Fruit fly (Drosophila melanogaster): ENCODE measurements around the gene Ccdc39.

The Ccdc39 gene

dm6 chr3R:4821098-4821605 lies 36.6 kb upstream of the Ccdc39 start, which contains the start of gene CG14657 (continued):
- TF ChIP-seq gsb-n (tag; optimal IDR thresholded peaks at IDR 0.05) (no peak), pnt (GFP tag; optimal IDR thresholded peaks at IDR 0.05) (no peak), Pdp1 (GFP tag; optimal IDR thresholded peaks at IDR 0.05) (peak in 1 of 2 experiments; percentile 50), odd (GFP tag; optimal IDR thresholded peaks at IDR 0.05) (no peak), HmgD (GFP tag; optimal IDR thresholded peaks at IDR 0.05) (peak; percentile 59), CG13296 (GFP tag; optimal IDR thresholded peaks at IDR 0.05) (no peak), cad (GFP tag; optimal IDR thresholded peaks at IDR 0.05) (no peak), CG16863 (GFP tag; optimal IDR thresholded peaks at IDR 0.05) (no peak), Chrac-16 (GFP tag; optimal IDR thresholded peaks at IDR 0.05) (no peak), CoRest (tag; optimal IDR thresholded peaks at IDR 0.05) (no peak), da (GFP tag; optimal IDR thresholded peaks at IDR 0.05) (no peak), ash1 (GFP tag; optimal IDR thresholded peaks at IDR 0.05) (no peak), tio (GFP tag; optimal IDR thresholded peaks at IDR 0.05) (no peak), CG31388 (GFP tag; optimal IDR thresholded peaks at IDR 0.05) (no peak), sima (GFP tag; optimal IDR thresholded peaks at IDR 0.05) (no peak), CG10959 (GFP tag; IDR thresholded peaks at IDR 0.05) (no peak), pzg (GFP tag; optimal IDR thresholded peaks at IDR 0.05) (peak; percentile 93), CG7745 (tag; optimal IDR thresholded peaks at IDR 0.05) (no peak), zfh1 (GFP tag; IDR thresholded peaks at IDR 0.05) (no peak), mam (GFP tag; optimal IDR thresholded peaks at IDR 0.05) (no peak), HHEX (GFP tag; optimal IDR thresholded peaks at IDR 0.05) (no peak), hbn (GFP tag; IDR thresholded peaks at IDR 0.05; ENCODE audit: partially characterized antibody) (peak; percentile 94), insv (GFP tag; optimal IDR thresholded peaks at IDR 0.05) (no peak), wdn (GFP tag; IDR thresholded peaks at IDR 0.05) (no peak), sens (GFP tag) (no peak), CG9876 (GFP tag; optimal IDR thresholded peaks at IDR 0.05) (no peak), CG7987 (GFP tag; optimal IDR thresholded peaks at IDR 0.05) (peak; percentile 29), CG14710 (tag; optimal IDR thresholded peaks at IDR 0.05) (peak; percentile 49), ttk (GFP tag; IDR thresholded peaks at IDR 0.05) (no peak), ase (GFP tag; IDR thresholded peaks at IDR 0.05) (no peak), tup (GFP tag; optimal IDR thresholded peaks at IDR 0.05) (no peak), CG17912 (GFP tag; optimal IDR thresholded peaks at IDR 0.05) (no peak), h (optimal IDR thresholded peaks at IDR 0.05) (no peak), CG12769 (tag; optimal IDR thresholded peaks at IDR 0.05) (peak; percentile 4), toy (GFP tag; IDR thresholded peaks at IDR 0.05) (no peak), CG5245 (GFP tag; optimal IDR thresholded peaks at IDR 0.05) (no peak), bcd (GFP tag; optimal IDR thresholded peaks at IDR 0.05) (no peak), az2 (GFP tag; optimal IDR thresholded peaks at IDR 0.05) (no peak), CG10543 (GFP tag; optimal IDR thresholded peaks at IDR 0.05) (peak; percentile 21), Poxn (GFP tag; IDR thresholded peaks at IDR 0.05) (no peak), CG12071 (GFP tag; optimal IDR thresholded peaks at IDR 0.05) (no peak), CG13775 (GFP tag; optimal IDR thresholded peaks at IDR 0.05) (no peak), eyg (GFP tag; optimal IDR thresholded peaks at IDR 0.05) (no peak), Deaf1 (tag; optimal IDR thresholded peaks at IDR 0.05) (peak; percentile 71), sens-2 (GFP tag; IDR thresholded peaks at IDR 0.05) (no peak), pita (GFP tag; optimal IDR thresholded peaks at IDR 0.05) (no peak), CG1529 (GFP tag; optimal IDR thresholded peaks at IDR 0.05) (no peak), CG11696 (GFP tag; IDR thresholded peaks at IDR 0.05) (no peak), CG1792 (GFP tag; optimal IDR thresholded peaks at IDR 0.05) (no peak), Hr39 (optimal IDR thresholded peaks at IDR 0.05) (no peak), CG12104 (GFP tag; optimal IDR thresholded peaks at IDR 0.05) (no peak), CG7839 (tag; optimal IDR thresholded peaks at IDR 0.05) (no peak), CG9727 (GFP tag; optimal IDR thresholded peaks at IDR 0.05) (peak; percentile 27)
